Worm (Caenorhabditis elegans): ENCODE measurements around the gene tmd-2.
A peak's percentile ranks its signal among the peaks of the same experiment; 100 is the strongest.

The tmd-2 gene

DNA sequence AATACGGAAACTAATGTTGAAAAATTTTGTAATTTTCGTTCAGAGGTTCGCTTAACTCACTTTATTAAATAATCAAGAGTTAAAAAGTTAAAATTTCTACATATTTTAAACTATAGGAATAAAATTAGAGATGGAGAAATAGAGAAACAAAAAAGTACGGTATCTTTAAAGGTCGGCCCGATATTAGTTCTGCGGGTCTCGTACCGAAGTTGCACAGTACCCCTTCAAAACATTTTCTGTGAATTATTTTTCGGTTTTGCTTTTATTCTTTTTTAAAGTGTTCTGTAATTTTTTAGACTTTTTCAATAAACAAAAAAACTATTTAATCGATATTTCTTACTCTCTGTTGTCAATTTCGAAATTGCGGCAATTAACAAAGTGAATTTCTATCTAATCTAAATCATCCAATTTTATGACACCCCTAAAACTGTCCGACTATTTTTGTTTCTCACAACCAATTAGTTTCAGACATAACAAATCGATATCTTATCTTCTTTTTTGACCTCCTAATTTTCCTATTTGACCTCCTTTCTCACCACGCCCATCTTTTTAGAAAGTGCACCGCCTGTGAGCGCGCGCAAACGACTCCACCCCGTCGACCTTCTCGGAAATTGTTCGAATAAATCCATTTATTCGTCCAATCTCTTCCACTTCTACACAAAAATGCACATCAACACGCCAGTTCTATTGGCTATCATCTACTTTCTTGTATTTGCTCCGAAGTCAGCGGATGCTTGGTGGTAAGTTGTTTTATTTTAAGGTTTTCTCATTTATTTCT lies 21.2 kb downstream of the tmd-2 start, which contains the start of gene mom-2:
Gene mom-2 (plus strand): TSS at position 554 of the 778 bp plus-strand sequence.
- TF ChIP-seq dao-5 (tag; optimal IDR thresholded peaks at IDR 0.05) (no peak), W03F9.2 (tag; optimal IDR thresholded peaks at IDR 0.05) (no peak), him-1 (tag; optimal IDR thresholded peaks at IDR 0.05) (no peak)

DNA sequence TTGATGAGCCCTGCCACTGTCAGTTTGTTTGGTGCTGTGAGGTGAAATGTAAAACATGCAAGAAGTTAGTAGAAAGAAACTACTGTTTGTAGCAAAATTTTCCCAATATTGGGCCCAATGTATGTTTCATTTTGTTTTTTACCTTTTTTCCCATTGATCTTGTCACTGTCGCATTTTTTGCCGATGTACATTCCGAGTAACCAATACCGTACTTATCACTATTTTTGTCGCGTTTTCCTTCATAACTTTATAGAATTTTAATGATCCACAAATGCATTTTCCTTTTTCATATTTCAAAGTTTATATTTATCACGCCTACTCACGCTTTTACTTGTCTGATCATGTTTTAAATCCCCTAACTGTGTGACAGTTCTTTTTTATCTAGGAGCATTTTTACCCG lies 23.3 kb downstream of the tmd-2 start:
- TF ChIP-seq W03F9.2 (tag; optimal IDR thresholded peaks at IDR 0.05), result no peak
- no peak for TF ChIP-seq dao-5 (tag; optimal IDR thresholded peaks at IDR 0.05)
- TF ChIP-seq him-1 (tag; optimal IDR thresholded peaks at IDR 0.05), result no peak

DNA sequence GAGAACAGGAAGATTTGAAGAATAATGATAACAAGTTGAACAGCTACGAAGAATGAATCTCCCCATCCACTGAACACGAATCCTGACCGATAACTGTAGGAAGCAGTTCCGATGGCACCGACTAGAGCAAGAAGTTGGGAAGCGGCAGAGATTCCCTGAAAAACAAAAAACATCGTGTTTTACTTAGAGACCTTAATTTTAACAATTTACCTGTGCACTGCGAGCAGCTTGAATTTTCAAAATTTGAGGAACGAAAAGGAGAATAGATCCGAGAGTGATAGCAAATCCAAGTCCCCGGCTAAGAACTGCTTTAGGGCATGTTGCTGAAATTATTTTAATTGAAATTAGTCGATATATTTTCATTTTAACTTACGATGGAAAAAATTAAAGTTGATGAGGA lies 24.2 kb downstream of the tmd-2 start:
- TF ChIP-seq him-1 (tag; optimal IDR thresholded peaks at IDR 0.05) (no peak), dao-5 (tag; optimal IDR thresholded peaks at IDR 0.05) (no peak), W03F9.2 (tag; optimal IDR thresholded peaks at IDR 0.05) (no peak)

DNA sequence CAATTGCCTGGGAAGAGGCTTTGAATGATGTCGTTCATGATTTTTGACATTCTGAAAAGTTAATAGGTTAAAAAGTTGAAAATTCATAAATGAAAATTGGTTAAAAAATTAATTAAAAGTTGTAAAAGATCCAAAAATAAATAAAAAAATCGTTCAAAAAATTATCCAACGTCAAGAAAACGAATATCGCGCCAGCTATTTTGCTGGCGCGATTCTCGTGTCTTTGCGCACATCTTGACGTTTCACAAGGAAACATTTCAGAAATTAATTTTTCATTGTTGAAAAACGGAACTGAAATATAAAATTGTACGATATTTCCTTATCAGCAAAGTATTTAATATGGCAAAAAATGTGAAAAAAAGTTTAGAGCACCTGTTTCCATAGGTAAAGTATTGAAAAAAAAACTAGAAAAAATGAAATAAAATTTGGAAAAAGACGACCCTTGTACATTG lies 24.7 kb downstream of the tmd-2 start, which contains the start of gene mpdu-1:
Gene mpdu-1 (minus strand): TSS at position 51 of the 452 bp plus-strand sequence.
- no peak for TF ChIP-seq him-1 (tag; optimal IDR thresholded peaks at IDR 0.05)
- no peak for TF ChIP-seq dao-5 (tag; optimal IDR thresholded peaks at IDR 0.05)
- TF ChIP-seq W03F9.2 (tag; optimal IDR thresholded peaks at IDR 0.05), result peak; percentile 83

DNA sequence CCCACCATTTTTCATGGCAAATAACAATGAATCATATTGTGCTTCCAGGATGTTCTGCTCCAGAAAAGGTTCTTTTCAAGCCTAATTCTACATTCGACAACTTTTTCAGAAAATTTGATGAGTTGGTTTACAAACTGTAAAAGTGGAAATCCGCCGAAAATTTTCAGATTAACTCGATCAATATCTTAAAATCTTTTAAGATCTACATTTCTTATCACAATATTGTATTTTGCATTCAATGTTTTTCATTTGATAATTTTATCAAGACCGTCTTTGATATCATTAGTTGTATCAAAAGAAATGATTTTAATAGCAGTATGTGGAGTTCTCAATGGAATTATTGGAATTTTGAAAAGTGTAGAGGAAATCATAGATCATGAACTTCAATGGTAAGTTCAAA lies 25.3 kb downstream of the tmd-2 start, which contains the start of gene F38E1.6:
Gene F38E1.6 (plus strand): TSS at position 301 of the 400 bp plus-strand sequence.
- TF ChIP-seq dao-5 (tag; optimal IDR thresholded peaks at IDR 0.05) (no peak), W03F9.2 (tag; optimal IDR thresholded peaks at IDR 0.05) (no peak), him-1 (tag; optimal IDR thresholded peaks at IDR 0.05) (no peak)

DNA sequence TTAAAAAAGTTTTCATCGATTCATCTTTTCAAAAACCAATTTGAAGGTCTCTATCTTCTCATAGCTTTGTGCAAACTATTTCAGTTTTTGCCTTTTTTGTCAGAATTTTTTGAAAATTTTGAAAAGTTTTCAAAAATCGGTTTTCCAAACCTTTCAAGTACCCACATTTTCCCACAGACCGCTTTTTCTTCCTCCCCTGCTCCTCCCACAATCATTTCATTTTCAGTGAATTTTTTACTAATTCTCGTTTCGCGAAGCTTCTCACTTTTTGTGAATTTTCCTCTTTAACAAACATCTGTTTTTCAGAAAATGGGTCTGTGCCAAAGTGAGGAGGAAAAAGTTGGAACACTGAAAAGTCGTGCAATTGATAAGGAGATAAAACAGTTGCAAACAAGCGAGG lies 36.2 kb downstream of the tmd-2 start, which contains the start of gene gpa-2:
Gene gpa-2 (plus strand): TSS at position 301 of the 400 bp plus-strand sequence.
- no peak for TF ChIP-seq W03F9.2 (tag; optimal IDR thresholded peaks at IDR 0.05)
- TF ChIP-seq dao-5 (tag; optimal IDR thresholded peaks at IDR 0.05), result no peak
- TF ChIP-seq him-1 (tag; optimal IDR thresholded peaks at IDR 0.05), result no peak

DNA sequence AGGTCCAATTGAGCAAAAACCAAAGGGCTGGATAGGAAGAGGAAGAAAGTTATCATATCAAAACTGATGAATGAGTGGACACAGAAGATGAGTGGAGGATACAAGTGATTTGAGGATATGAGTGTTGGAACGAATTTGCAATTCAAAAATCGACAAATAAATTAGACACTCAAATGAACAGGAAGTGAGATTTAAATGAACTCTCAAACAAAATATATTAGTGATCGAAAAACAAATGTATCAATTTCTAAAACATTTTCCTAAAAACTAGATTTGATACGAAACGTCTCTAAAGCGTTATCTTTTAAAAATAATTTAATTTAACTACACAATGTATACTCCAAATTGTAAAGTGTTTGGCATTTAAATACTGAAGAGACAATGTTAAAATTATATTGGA lies 41.0 kb downstream of the tmd-2 start, which contains the start of gene F38E1.10:
Gene F38E1.10 (minus strand): TSS at position 101 of the 400 bp plus-strand sequence.
- TF ChIP-seq him-1 (tag; optimal IDR thresholded peaks at IDR 0.05) (no peak), dao-5 (tag; optimal IDR thresholded peaks at IDR 0.05) (no peak), W03F9.2 (tag; optimal IDR thresholded peaks at IDR 0.05) (no peak)

DNA sequence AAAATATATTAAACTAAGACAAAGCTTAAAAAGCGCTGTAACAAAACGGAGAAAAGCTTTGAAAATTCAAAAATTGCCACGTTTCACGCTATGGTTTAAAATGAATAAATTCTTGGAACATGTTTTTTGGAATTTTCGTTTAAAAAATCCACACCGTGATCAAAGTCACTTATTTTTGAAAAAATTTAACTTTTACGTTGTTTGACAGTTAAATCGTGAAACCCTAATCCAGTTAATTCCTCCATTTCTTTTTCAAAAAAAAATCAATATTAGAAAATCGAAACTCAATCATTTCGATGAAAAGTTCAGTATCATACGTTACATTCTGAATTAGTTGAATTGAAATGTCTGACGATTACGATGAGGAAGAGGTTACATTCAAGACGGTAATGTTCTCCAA lies 41.4 kb downstream of the tmd-2 start, which contains the start of gene F38E1.3:
Gene F38E1.3 (plus strand): TSS at position 301 of the 400 bp plus-strand sequence.
- TF ChIP-seq W03F9.2 (tag; optimal IDR thresholded peaks at IDR 0.05) (no peak), dao-5 (tag; optimal IDR thresholded peaks at IDR 0.05) (no peak)

DNA sequence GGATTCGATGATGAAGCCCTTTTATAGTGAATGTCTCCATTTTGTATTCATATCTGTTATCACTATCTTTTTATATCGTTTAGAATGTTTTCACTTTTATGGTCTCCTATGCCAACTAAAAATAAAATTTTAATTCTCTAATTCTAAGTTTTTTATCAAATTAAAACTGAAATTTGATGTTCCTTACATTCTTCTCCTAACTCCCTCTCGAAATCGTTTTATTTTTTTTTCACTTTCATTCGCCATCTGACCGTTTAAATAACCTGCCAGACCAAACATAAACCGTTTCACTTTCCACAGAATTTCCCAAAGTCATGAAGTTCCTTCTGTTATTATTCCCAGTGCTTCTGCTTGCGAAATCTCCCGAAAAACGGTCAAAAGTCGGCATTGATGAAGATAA lies 44.7 kb downstream of the tmd-2 start, which contains the start of gene F52E1.5:
Gene F52E1.5 (plus strand): TSS at position 301 of the 400 bp plus-strand sequence.
- no peak for TF ChIP-seq W03F9.2 (tag; optimal IDR thresholded peaks at IDR 0.05)
- no peak for TF ChIP-seq him-1 (tag; optimal IDR thresholded peaks at IDR 0.05)
- no peak for TF ChIP-seq dao-5 (tag; optimal IDR thresholded peaks at IDR 0.05)

DNA sequence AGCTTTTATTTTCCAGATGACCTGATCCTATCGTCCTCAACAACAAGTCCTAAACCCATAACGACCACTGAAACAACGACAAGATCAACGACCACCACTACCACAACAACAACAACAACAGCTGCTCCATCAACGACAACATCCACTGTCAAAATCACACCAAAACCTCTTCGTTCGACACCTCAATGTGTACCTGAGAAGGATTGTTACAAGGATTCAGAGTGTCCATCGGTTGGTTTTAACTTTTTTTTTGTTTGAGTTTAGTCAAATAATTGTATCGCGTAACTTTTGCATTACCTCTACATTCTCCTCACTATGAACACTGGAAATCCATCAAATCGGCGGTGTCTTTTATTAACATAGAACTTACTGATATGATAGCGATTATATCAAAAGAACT lies 45.6 kb downstream of the tmd-2 start:
- TF ChIP-seq him-1 (tag; optimal IDR thresholded peaks at IDR 0.05), result no peak
- TF ChIP-seq dao-5 (tag; optimal IDR thresholded peaks at IDR 0.05), result no peak
- no peak for TF ChIP-seq W03F9.2 (tag; optimal IDR thresholded peaks at IDR 0.05)

DNA sequence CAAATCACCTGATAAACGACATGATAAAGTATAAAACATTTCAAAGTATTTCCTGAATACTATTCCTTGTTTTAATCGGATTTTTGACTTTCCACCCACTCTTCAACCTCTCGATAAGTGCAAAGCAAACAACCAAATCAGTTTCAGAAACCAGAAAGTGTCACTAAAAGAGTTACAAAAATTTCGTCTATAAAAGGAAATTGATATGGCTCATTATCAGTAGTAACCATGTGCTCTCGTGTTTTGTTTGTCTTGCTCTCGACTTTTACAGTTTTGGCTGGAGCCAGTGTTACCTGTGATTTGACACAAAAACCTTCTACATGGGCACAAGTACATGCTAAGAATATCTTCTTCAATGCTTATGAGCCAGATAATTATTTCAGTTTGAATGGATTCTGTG lies 49.3 kb downstream of the tmd-2 start, which contains the start of gene F52E1.14:
Gene F52E1.14 (plus strand): TSS at position 207 of the 400 bp plus-strand sequence.
- no peak for TF ChIP-seq dao-5 (tag; optimal IDR thresholded peaks at IDR 0.05)
- TF ChIP-seq W03F9.2 (tag; optimal IDR thresholded peaks at IDR 0.05), result no peak
- TF ChIP-seq him-1 (tag; optimal IDR thresholded peaks at IDR 0.05), result no peak

DNA sequence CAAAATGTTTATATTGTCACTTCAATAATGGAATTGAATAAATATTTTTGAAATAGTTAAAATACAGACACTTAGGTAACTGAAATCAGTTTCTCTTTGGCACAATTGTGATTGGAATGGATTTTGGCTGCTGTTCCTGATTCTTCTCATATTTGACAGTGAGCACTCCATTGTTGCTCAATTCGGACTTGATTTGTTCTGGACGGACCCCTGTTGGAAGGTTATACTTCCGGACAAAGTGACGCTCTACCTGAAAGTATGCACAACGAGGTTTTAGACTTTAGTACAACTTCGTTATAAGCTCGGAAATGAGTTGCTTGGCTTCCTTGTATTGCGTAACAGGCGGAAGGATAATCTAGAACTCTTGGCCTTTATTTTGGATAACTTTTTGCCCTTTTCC lies 50.3 kb downstream of the tmd-2 start:
- TF ChIP-seq dao-5 (tag; optimal IDR thresholded peaks at IDR 0.05) (no peak), him-1 (tag; optimal IDR thresholded peaks at IDR 0.05) (no peak), W03F9.2 (tag; optimal IDR thresholded peaks at IDR 0.05) (no peak)

DNA sequence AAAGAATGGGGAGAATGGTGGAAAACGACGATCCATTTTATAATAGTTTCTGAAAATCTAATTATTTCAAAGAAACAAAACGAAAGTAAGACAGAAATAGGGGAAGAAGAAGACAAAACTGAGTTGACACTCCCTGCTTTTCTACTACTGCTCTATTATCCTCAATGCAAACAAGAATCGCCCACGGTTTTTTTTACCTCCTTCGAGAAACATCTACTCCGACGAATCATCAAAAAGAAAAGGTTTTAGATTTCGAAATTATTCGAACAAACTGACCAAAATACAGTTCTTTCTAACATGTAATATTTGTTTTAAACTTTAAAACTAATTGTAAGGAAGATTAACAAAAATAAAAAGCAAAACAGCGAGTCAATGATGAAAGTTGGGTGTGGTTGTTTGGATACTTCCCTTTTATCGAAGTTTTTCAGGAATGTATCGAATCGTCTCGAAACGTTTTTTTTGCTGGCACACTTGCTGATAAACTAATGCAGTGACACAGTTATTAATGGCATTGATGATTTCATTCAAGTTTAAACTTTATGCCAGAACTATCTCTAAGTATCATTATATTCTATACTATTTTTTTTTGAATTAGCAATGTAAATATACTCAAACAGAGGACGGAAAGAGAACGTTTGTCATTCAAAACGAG lies 51.5 kb downstream of the tmd-2 start, which contains the start of gene hsp-17:
Gene hsp-17 (minus strand): TSS at position 51 of the 652 bp plus-strand sequence.
- TF ChIP-seq W03F9.2 (tag; optimal IDR thresholded peaks at IDR 0.05) (no peak), dao-5 (tag; optimal IDR thresholded peaks at IDR 0.05) (no peak), him-1 (tag; optimal IDR thresholded peaks at IDR 0.05) (no peak)

DNA sequence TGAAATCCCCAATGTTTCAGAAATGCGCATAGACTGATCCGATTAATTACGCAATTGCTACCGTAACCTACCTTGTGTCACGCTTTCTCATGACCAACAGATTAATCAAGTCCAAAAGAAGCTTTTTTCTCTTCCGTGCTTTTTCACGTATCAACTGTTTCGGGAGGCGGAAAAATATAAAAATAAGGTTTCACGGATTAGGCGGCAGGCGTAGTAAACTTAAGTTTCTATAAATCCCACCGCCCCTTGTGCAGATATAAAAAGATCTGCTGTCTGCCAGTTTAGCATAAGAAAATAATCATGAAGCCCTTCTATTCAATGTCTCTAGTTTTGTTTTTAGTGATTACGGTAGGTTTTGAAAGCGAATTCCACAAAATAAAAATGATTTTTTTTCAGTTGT lies 52.6 kb downstream of the tmd-2 start, which contains the start of gene gcy-7:
Gene gcy-7 (plus strand): TSS at position 301 of the 400 bp plus-strand sequence.
- TF ChIP-seq him-1 (tag; optimal IDR thresholded peaks at IDR 0.05), result no peak
- no peak for TF ChIP-seq dao-5 (tag; optimal IDR thresholded peaks at IDR 0.05)
- no peak for TF ChIP-seq W03F9.2 (tag; optimal IDR thresholded peaks at IDR 0.05)
